Fruit fly (Drosophila melanogaster) whole organism, wandering third instar larva: ENCODE results near the gene cv.

ENCODE experiments used
- Dfd ChIP-seq: fragments of >200 bp; optimal IDR thresholded peaks from 2 replicates; lab custom pipeline; 2017; ENCODE audit warnings: missing biosample characterization, missing genetic modification characterization
- HLH106 ChIP-seq: fragments of 200-800 bp; optimal IDR thresholded peaks from 3 replicates; lab custom pipeline; 2019; ENCODE audit warnings: missing biosample characterization, mild to moderate bottlenecking, missing genetic modification characterization, moderate library complexity
- Hr78 ChIP-seq: fragments of >200 bp; optimal IDR thresholded peaks from 2 replicates; lab custom pipeline; 2017; ENCODE audit warnings: missing biosample characterization, missing genetic modification characterization
- Hr83 ChIP-seq: fragments of 200-300 bp; sonication (Bioruptor generic); optimal IDR thresholded peaks from 2 replicates; lab custom pipeline; 2016; ENCODE audit warnings: missing biosample characterization, mild to moderate bottlenecking, missing genetic modification characterization, moderate library complexity; ENCODE audit not compliant: poor library complexity, severe bottlenecking
- Myc ChIP-seq: fragments of >200 bp; optimal IDR thresholded peaks from 2 replicates; lab custom pipeline; 2017
- N ChIP-seq: fragments of >200 bp; optimal IDR thresholded peaks from 2 replicates; lab custom pipeline; 2018; ENCODE audit warnings: missing biosample characterization, missing external identifiers, missing genetic modification characterization
- Rel ChIP-seq, 2 experiments: fragments of 200-800 bp; sonication (Bioruptor generic) in 1 of 2; optimal IDR thresholded peaks; 2 replicates in 1 of 2; 3 replicates in 1 of 2; lab custom pipeline; 2016 to 2019; ENCODE audit warnings: mild to moderate bottlenecking in 2 of 2, missing biosample characterization in 2 of 2, missing genetic modification characterization in 2 of 2, moderate library complexity in 1 of 2
- Sp1 ChIP-seq: fragments of 200-800 bp; sonication (Bioruptor generic); optimal IDR thresholded peaks from 3 replicates; lab custom pipeline; 2019; ENCODE audit warnings: missing biosample characterization, mild to moderate bottlenecking, missing genetic modification characterization, moderate library complexity
- dmrt93B ChIP-seq: fragments of 200-800 bp; sonication (Bioruptor generic); optimal IDR thresholded peaks from 2 replicates; lab custom pipeline; 2018; ENCODE audit warnings: missing biosample characterization, mild to moderate bottlenecking, missing genetic modification characterization
- lola ChIP-seq: fragments of >200 bp; optimal IDR thresholded peaks from 2 replicates; lab custom pipeline; 2017; ENCODE audit warnings: missing biosample characterization, missing genetic modification characterization
- psq ChIP-seq: fragments of 200-800 bp; sonication (Bioruptor generic); optimal IDR thresholded peaks from 3 replicates; lab custom pipeline; 2017; ENCODE audit warnings: missing biosample characterization, mild to moderate bottlenecking, missing genetic modification characterization, moderate library complexity

DNA sequence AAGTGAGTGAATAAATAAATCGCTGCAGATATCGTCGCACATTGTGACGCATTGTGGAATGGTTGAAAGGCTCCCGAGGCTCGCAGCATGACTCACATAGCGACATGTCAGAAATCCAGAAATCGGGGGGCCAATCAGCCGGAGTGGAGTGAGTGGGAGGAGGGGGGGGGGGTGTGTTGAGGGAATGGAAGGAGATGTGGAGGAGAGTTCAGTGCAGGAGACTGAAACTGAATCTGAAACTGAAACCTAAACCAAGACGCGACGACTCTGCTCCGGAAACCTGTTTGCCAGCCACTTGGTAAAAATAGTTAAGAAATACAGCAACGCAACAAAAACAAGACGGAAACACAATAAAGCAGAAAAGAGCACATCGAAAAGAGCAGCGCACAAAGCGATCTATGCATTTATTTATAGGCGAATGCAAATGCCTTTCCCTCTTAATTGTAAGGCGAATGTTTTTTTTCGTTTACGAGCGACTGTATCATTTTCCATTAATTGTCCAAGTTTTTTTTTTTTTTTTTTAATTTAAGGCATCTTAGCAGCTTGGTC is 34.4 kb downstream of the cv start:
- TF ChIP-seq Hr78 (GFP tag; lab: Kevin White, UChicago) (no peak), N (GFP tag; lab: Kevin White, UChicago) (no peak), Sp1 (no peak), Myc (lab: Kevin White, UChicago) (no peak), lola (GFP tag; lab: Kevin White, UChicago) (no peak), Rel (GFP tag; optimal IDR thresholded peaks at IDR 0.05; lab: Kevin White, UChicago) (no peak), Rel (tag; optimal IDR thresholded peaks at IDR 0.05; lab: Kevin White, UChicago) (no peak), Dfd (GFP tag; lab: Kevin White, UChicago) (no peak), Hr83 (GFP tag; lab: Kevin White, UChicago) (no peak), dmrt93B (GFP tag; lab: Kevin White, UChicago) (no peak), psq (GFP tag; lab: Kevin White, UChicago) (no peak), HLH106 (no peak)
